Fruit fly (Drosophila melanogaster) whole organism, prepupa: ENCODE results near the gene Cby.

Experiments
- CG10631 ChIP-seq: fragments of 200-800 bp; sonication (Bioruptor generic); optimal IDR thresholded peaks from 2 replicates; lab custom pipeline; 2016; ENCODE audit warnings: missing biosample characterization, missing genetic modification characterization
- CG11762 ChIP-seq: fragments of 200-800 bp; sonication (Bioruptor generic); optimal IDR thresholded peaks from 3 replicates; lab custom pipeline; 2016; ENCODE audit warnings: missing biosample characterization, missing genetic modification characterization; ENCODE audit not compliant: insufficient read depth
- CG16779 ChIP-seq: fragments of 200-800 bp; sonication (Bioruptor generic); optimal IDR thresholded peaks from 3 replicates; lab custom pipeline; 2017; ENCODE audit warnings: missing biosample characterization, mild to moderate bottlenecking, missing genetic modification characterization
- CG3032 ChIP-seq: fragments of 200-800 bp; optimal IDR thresholded peaks from 2 replicates; lab custom pipeline; 2019; ENCODE audit warnings: missing biosample characterization, mild to moderate bottlenecking, missing genetic modification characterization, moderate library complexity
- CG6792 ChIP-seq: fragments of 200-800 bp; sonication (Bioruptor generic); optimal IDR thresholded peaks from 3 replicates; lab custom pipeline; 2016; ENCODE audit warnings: missing biosample characterization, missing genetic modification characterization
- Hr38 ChIP-seq: sonication (Bioruptor generic); optimal IDR thresholded peaks from 2 replicates; lab custom pipeline; 2016; ENCODE audit warnings: missing biosample characterization, missing genetic modification characterization
- Hr4 ChIP-seq: fragments of 200-800 bp; sonication (Bioruptor generic); optimal IDR thresholded peaks from 3 replicates; lab custom pipeline; 2016; ENCODE audit warnings: missing biosample characterization, missing genetic modification characterization
- OdsH ChIP-seq: fragments of 200-800 bp; sonication (Bioruptor generic); optimal IDR thresholded peaks from 3 replicates; lab custom pipeline; 2016; ENCODE audit warnings: missing biosample characterization, missing genetic modification characterization
- dac ChIP-seq: fragments of 200-800 bp; sonication (Bioruptor generic); optimal IDR thresholded peaks from 2 replicates; lab custom pipeline; 2017; ENCODE audit warnings: missing biosample characterization, mild to moderate bottlenecking, missing genetic modification characterization
- lz ChIP-seq: fragments of 200-800 bp; sonication (Bioruptor generic); optimal IDR thresholded peaks from 3 replicates; lab custom pipeline; 2016; ENCODE audit warnings: missing biosample characterization, missing genetic modification characterization
- svp ChIP-seq: fragments of 200-800 bp; sonication (Bioruptor generic); peaks from one replicate; lab custom pipeline; 2016; ENCODE audit warnings: missing biosample characterization, missing genetic modification characterization

DNA sequence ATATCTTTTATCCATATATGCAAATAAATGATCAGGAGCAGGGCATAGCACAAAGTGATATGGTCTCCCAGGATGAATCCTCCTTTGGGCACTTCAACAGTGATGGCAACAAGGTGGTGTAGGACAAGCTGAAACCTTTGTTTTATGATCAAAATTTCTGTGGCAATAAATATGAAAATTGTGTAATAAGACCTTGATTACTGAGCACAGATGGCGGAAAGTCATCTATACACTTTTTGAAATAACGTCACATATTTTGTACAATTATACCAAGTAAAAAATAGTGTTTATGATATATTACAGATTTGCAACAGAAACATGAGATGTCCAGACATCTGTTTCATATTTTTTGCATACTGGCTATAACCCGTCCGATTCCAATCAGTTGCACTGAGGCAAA, 12.7 kb downstream of the Cby start, which contains the start of gene CG31465:
- TF ChIP-seq lz (GFP tag; lab: Kevin White, UChicago) (no peak), Hr4 (GFP tag; lab: Kevin White, UChicago) (no peak), CG10631 (GFP tag; lab: Kevin White, UChicago) (no peak), CG6792 (no peak), Hr38 (GFP tag; lab: Kevin White, UChicago) (no peak), CG11762 (GFP tag; lab: Kevin White, UChicago) (no peak), CG16779 (tag; lab: Kevin White, UChicago) (no peak), CG3032 (tag; lab: Kevin White, UChicago) (no peak), OdsH (GFP tag; lab: Kevin White, UChicago) (no peak), svp (GFP tag; lab: Kevin White, UChicago) (no peak), dac (GFP tag; lab: Kevin White, UChicago) (no peak)
